Worm (Caenorhabditis elegans) whole organism, L1 larva: ENCODE data around the gene srg-29.

ENCODE experiments used
- nhr-90 ChIP-seq: sonication (generic microtip); optimal IDR thresholded peaks from 2 replicates; lab custom pipeline; 2016; ENCODE audit warnings: mild to moderate bottlenecking, missing genetic modification characterization, missing compliant biosample characterization; ENCODE audit not compliant: poor library complexity
- vab-15 ChIP-seq: sonication (generic microtip); optimal IDR thresholded peaks from 2 replicates; lab custom pipeline; 2017; ENCODE audit warnings: missing genotype, mild to moderate bottlenecking, missing genetic modification characterization, missing compliant biosample characterization
- ztf-11 ChIP-seq, 2 experiments: sonication (generic microtip); optimal IDR thresholded peaks; 2 replicates each; lab custom pipeline; 2016 to 2017; ENCODE audit warnings: missing genetic modification characterization in 2 of 2, missing biosample characterization in 1 of 2, missing compliant biosample characterization in 1 of 2

DNA sequence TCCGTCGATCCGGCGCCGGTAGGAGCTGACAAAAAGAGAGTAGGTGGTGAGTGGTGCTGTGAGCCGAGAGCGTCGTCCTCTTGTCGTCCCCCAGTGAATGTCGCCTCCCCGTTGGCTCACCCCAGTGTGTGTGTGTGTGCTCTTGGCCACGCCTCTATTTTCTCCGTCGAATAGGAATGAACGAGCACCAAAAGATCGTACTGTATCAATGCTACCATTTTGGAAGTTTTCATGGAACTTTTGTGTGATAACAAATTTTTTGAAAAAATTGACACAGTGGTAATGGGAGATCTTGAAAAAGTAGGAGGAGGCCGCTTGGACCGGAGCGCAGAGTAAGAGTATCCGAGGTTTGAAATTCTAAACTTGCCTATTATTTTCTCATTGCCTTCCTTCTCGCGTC lies 17.5 kb upstream of the srg-29 start, which contains the start of gene ceh-34:
- TF ChIP-seq nhr-90 (tag; lab: Kevin White, UChicago), result no peak
- TF ChIP-seq ztf-11 (tag; optimal IDR thresholded peaks at IDR 0.05; lab: Kevin White, UChicago), result no peak
- no peak for TF ChIP-seq vab-15
